Fruit fly (Drosophila melanogaster): Measurements from ENCODE around the gene Mal-B2.

DNA sequence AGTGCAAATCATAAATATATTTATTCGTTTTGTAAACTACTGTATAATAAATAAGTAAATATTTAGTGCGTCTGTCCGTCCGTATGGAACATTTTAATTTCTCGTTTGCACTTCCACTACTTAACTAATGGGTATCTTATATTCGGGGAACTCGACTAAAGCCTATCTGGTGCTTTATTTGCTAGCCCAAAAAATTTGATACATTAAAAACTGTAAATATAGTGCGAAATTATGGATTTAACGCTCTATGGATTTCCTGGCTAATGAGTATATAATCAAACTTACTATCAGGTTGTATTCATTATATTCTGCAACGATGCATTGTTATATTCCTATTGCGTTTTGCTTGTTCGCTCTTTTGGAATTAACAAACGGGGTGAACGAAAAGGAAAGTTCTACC, 12.8 kb upstream of the Mal-B2 start, which contains the start of gene Sfp33A4:
- TF ChIP-seq CG9948 (tag; optimal IDR thresholded peaks at IDR 0.05) = no peak
- TF ChIP-seq Ets98B (GFP tag; IDR thresholded peaks at IDR 0.05) = no peak
- TF ChIP-seq CG13204 (GFP tag; optimal IDR thresholded peaks at IDR 0.05) = no peak
- TF ChIP-seq Pif1B (GFP tag; optimal IDR thresholded peaks at IDR 0.05) = no peak
- TF ChIP-seq CG32121 (GFP tag; IDR thresholded peaks at IDR 0.05) = no peak
- TF ChIP-seq rn (GFP tag; IDR thresholded peaks at IDR 0.05) = no peak
- TF ChIP-seq D1 (tag; optimal IDR thresholded peaks at IDR 0.05) = no peak
- no peak for TF ChIP-seq CG8301 (tag; optimal IDR thresholded peaks at IDR 0.05)
- no peak for TF ChIP-seq Snoo (tag; optimal IDR thresholded peaks at IDR 0.05)
- no peak for TF ChIP-seq CG4496 (GFP tag; IDR thresholded peaks at IDR 0.05)
